Fruit fly (Drosophila melanogaster) whole organism, embryonic: ENCODE results near the gene Pka-C1.
A peak's percentile ranks its signal among the peaks of the same experiment; 100 is the strongest.

Experiments used
- Aef1 ChIP-seq: fragments of 200-800 bp; sonication (Bioruptor generic); IDR thresholded peaks from 3 replicates; pipeline ENCODE4 v1.3.6; 2022; ENCODE audit warnings: missing biosample characterization, missing genetic modification characterization
- Atf6 ChIP-seq: fragments of 200-800 bp; sonication (Bioruptor generic); IDR thresholded peaks from 2 replicates; pipeline ENCODE4 v1.3.6; 2022; ENCODE audit warnings: missing biosample characterization, missing genetic modification characterization
- CG10431 ChIP-seq: fragments of 200-800 bp; sonication (Bioruptor generic); optimal IDR thresholded peaks from 3 replicates; lab custom pipeline; 2018; ENCODE audit warnings: missing biosample characterization, mild to moderate bottlenecking, missing genetic modification characterization
- CG12391 ChIP-seq: fragments of 200-800 bp; sonication (Bioruptor generic); optimal IDR thresholded peaks from 3 replicates; lab custom pipeline; 2018; ENCODE audit warnings: missing biosample characterization, mild to moderate bottlenecking, missing genetic modification characterization, moderate library complexity
- CG12659 ChIP-seq: fragments of 200-800 bp; sonication (Bioruptor generic); optimal IDR thresholded peaks from 3 replicates; lab custom pipeline; 2017; ENCODE audit warnings: mild to moderate bottlenecking, missing biosample characterization, missing genetic modification reagents, missing genetic modification characterization
- CG13424 ChIP-seq: fragments of 200-800 bp; sonication (Bioruptor generic); optimal IDR thresholded peaks from 2 replicates; lab custom pipeline; 2019; ENCODE audit warnings: missing biosample characterization, mild to moderate bottlenecking, missing genetic modification characterization, moderate library complexity
- CG13894 ChIP-seq: fragments of 200-800 bp; sonication (Bioruptor generic); optimal IDR thresholded peaks from 3 replicates; lab custom pipeline; 2018; ENCODE audit warnings: missing biosample characterization, mild to moderate bottlenecking, missing genetic modification characterization, moderate library complexity
- CG15011 ChIP-seq: fragments of 200-800 bp; sonication (Bioruptor generic); optimal IDR thresholded peaks from 3 replicates; lab custom pipeline; 2018; ENCODE audit warnings: missing biosample characterization, mild to moderate bottlenecking, missing genetic modification characterization
- CG15073 ChIP-seq: fragments of 200-800 bp; sonication (Bioruptor generic); optimal IDR thresholded peaks from 2 replicates; lab custom pipeline; 2016; ENCODE audit warnings: missing biosample characterization, missing genetic modification characterization
- CG15514 ChIP-seq: fragments of 200-800 bp; sonication (Bioruptor generic); optimal IDR thresholded peaks from 3 replicates; lab custom pipeline; 2017; ENCODE audit warnings: missing biosample characterization, missing genetic modification characterization, mild to moderate bottlenecking, moderate library complexity, missing genetic modification reagents
- CG2116 ChIP-seq: fragments of 200-800 bp; sonication (Bioruptor generic); optimal IDR thresholded peaks from 3 replicates; lab custom pipeline; 2018; ENCODE audit warnings: missing biosample characterization, mild to moderate bottlenecking, missing genetic modification characterization
- CG2875 ChIP-seq: fragments of 200-800 bp; sonication (Bioruptor generic); optimal IDR thresholded peaks from 2 replicates; lab custom pipeline; 2017; ENCODE audit warnings: missing biosample characterization, mild to moderate bottlenecking, missing genetic modification characterization, missing genetic modification reagents
- CG3163 ChIP-seq: fragments of 200-800 bp; sonication (Bioruptor generic); optimal IDR thresholded peaks from 3 replicates; lab custom pipeline; 2016; ENCODE audit warnings: missing biosample characterization, missing genetic modification characterization
- CG4328 ChIP-seq: fragments of 200-800 bp; sonication (Bioruptor generic); optimal IDR thresholded peaks from 3 replicates; lab custom pipeline; 2017; ENCODE audit warnings: missing biosample characterization, missing genetic modification reagents, missing genetic modification characterization
- CG4730 ChIP-seq: fragments of 200-800 bp; sonication (Bioruptor generic); IDR thresholded peaks from 2 replicates; pipeline ENCODE4 v1.3.6; 2022; ENCODE audit warnings: missing biosample characterization, missing genetic modification characterization
- CG7271 ChIP-seq: fragments of 200-800 bp; sonication (Bioruptor generic); optimal IDR thresholded peaks from 2 replicates; lab custom pipeline; 2018; ENCODE audit warnings: missing biosample characterization, mild to moderate bottlenecking, missing genetic modification characterization, moderate library complexity
- CG8924 ChIP-seq: fragments of 200-800 bp; optimal IDR thresholded peaks from 3 replicates; lab custom pipeline; 2019; ENCODE audit warnings: missing biosample characterization, mild to moderate bottlenecking, missing genetic modification characterization, moderate library complexity
- CG9609 ChIP-seq: fragments of 200-800 bp; sonication (Bioruptor generic); optimal IDR thresholded peaks from 3 replicates; lab custom pipeline; 2016; ENCODE audit warnings: missing biosample characterization, missing genetic modification characterization
- Camta ChIP-seq: fragments of 200-800 bp; sonication (Bioruptor generic); optimal IDR thresholded peaks from 2 replicates; lab custom pipeline; 2016; ENCODE audit warnings: missing biosample characterization, missing genetic modification characterization
- Deaf1 ChIP-seq: fragments of 200-800 bp; optimal IDR thresholded peaks from 3 replicates; lab custom pipeline; 2019; ENCODE audit warnings: missing biosample characterization, mild to moderate bottlenecking, missing genetic modification characterization, moderate library complexity
- Dek ChIP-seq: fragments of 200-800 bp; sonication (Bioruptor generic); optimal IDR thresholded peaks from 3 replicates; lab custom pipeline; 2019; ENCODE audit warnings: missing biosample characterization, mild to moderate bottlenecking, missing genetic modification characterization, moderate library complexity
- Doc3 ChIP-seq: fragments of 200-800 bp; sonication (Bioruptor generic); IDR thresholded peaks from 3 replicates; pipeline ENCODE4 v1.3.6; 2022; ENCODE audit warnings: missing biosample characterization, missing genetic modification characterization; ENCODE audit not compliant: partially characterized antibody
- Jarid2 ChIP-seq: fragments of 200-800 bp; sonication (Bioruptor generic); optimal IDR thresholded peaks from 3 replicates; lab custom pipeline; 2017; ENCODE audit warnings: mild to moderate bottlenecking, missing biosample characterization, missing genetic modification reagents, missing genetic modification characterization
- Med ChIP-seq: fragments of 200-800 bp; sonication (Bioruptor generic); peaks from one replicate; lab custom pipeline; 2016; ENCODE audit warnings: missing biosample characterization, missing genetic modification characterization, mild to moderate bottlenecking, inconsistent platforms, moderate library complexity
- Oli ChIP-seq: fragments of 200-800 bp; sonication (Bioruptor generic); optimal IDR thresholded peaks from 2 replicates; lab custom pipeline; 2018; ENCODE audit warnings: missing biosample characterization, mild to moderate bottlenecking, missing genetic modification characterization, moderate library complexity
- Pdp1 ChIP-seq, 2 experiments: fragments of 200-800 bp; sonication (Bioruptor generic); optimal IDR thresholded peaks; 3 replicates each; lab custom pipeline; 2016; ENCODE audit warnings: missing biosample characterization in 2 of 2, missing genetic modification characterization in 2 of 2, mild to moderate bottlenecking in 1 of 2, moderate library complexity in 1 of 2
- Sry-δ ChIP-seq: fragments of 200-800 bp; sonication (Bioruptor generic); optimal IDR thresholded peaks from 2 replicates; lab custom pipeline; 2016; ENCODE audit warnings: missing biosample characterization, missing genetic modification characterization
- Trl ChIP-seq, 3 experiments: fragments of >200 bp in 2 of 3; fragments of 200-800 bp in 1 of 3; sonication (Bioruptor generic) in 1 of 3; optimal IDR thresholded peaks; 2 replicates in 1 of 3; 3 replicates in 2 of 3; lab custom pipeline; 2016 to 2017; ENCODE audit warnings: missing biosample characterization in 1 of 3, missing genetic modification characterization in 1 of 3
- ab ChIP-seq: fragments of 200-800 bp; sonication (Bioruptor generic); optimal IDR thresholded peaks from 2 replicates; lab custom pipeline; 2016; ENCODE audit warnings: missing biosample characterization, missing genetic modification characterization
- abd-A ChIP-seq: fragments of 200-800 bp; sonication (Bioruptor generic); optimal IDR thresholded peaks from 3 replicates; lab custom pipeline; 2019; ENCODE audit warnings: missing biosample characterization, mild to moderate bottlenecking, missing genetic modification characterization, moderate library complexity
- aop ChIP-seq: fragments of 200-800 bp; sonication (Bioruptor generic); IDR thresholded peaks from 2 replicates; pipeline ENCODE4 v1.3.6; 2022; ENCODE audit warnings: missing biosample characterization, missing genetic modification characterization
- ap ChIP-seq: fragments of 200-800 bp; sonication (Bioruptor generic); IDR thresholded peaks from 2 replicates; pipeline ENCODE4 v1.3.6; 2022; ENCODE audit warnings: missing biosample characterization, missing genetic modification characterization
- bcd ChIP-seq: fragments of 200-800 bp; sonication (Bioruptor generic); optimal IDR thresholded peaks from 2 replicates; lab custom pipeline; 2017; ENCODE audit warnings: missing biosample characterization, mild to moderate bottlenecking, missing genetic modification characterization
- chm ChIP-seq: fragments of 200-800 bp; sonication (Bioruptor generic); IDR thresholded peaks from 2 replicates; pipeline ENCODE4 v1.3.6; 2022; ENCODE audit warnings: missing biosample characterization, missing genetic modification characterization
- cwo ChIP-seq: fragments of 200-800 bp; sonication (Bioruptor generic); optimal IDR thresholded peaks from 3 replicates; lab custom pipeline; 2017; ENCODE audit warnings: missing biosample characterization, missing genetic modification characterization, mild to moderate bottlenecking, moderate library complexity, missing genetic modification reagents
- her ChIP-seq: fragments of 200-800 bp; sonication (Bioruptor generic); optimal IDR thresholded peaks from 2 replicates; lab custom pipeline; 2016; ENCODE audit warnings: missing biosample characterization, missing genetic modification characterization
- klu ChIP-seq: fragments of 200-800 bp; sonication (Bioruptor generic); IDR thresholded peaks from 2 replicates; pipeline ENCODE4 v1.3.6; 2022; ENCODE audit warnings: missing biosample characterization, missing genetic modification characterization
- lola ChIP-seq, 3 experiments: fragments of >200 bp in 2 of 3; fragments of 200-800 bp in 1 of 3; sonication (Bioruptor generic) in 1 of 3; optimal IDR thresholded peaks; 2 replicates each; lab custom pipeline; 2017 to 2019; ENCODE audit warnings: missing biosample characterization in 3 of 3, missing genetic modification characterization in 3 of 3, mild to moderate bottlenecking in 1 of 3, moderate library complexity in 1 of 3
- mld ChIP-seq: fragments of 200-800 bp; sonication (Bioruptor generic); IDR thresholded peaks from 3 replicates; pipeline ENCODE4 v1.3.6; 2022; ENCODE audit warnings: missing biosample characterization, missing genetic modification characterization; ENCODE audit not compliant: partially characterized antibody
- oc ChIP-seq: fragments of 200-800 bp; sonication (Bioruptor generic); optimal IDR thresholded peaks from 2 replicates; lab custom pipeline; 2018; ENCODE audit warnings: missing biosample characterization, mild to moderate bottlenecking, missing genetic modification characterization, moderate library complexity
- pan ChIP-seq, 4 experiments: fragments of >200 bp in 3 of 4; fragments of 200-800 bp in 1 of 4; sonication (Bioruptor generic) in 1 of 4; optimal IDR thresholded peaks in 3 of 4; IDR thresholded peaks in 1 of 4; 2 replicates each; pipeline versions ENCODE4 v1.3.6 to Lab custom; 2017 to 2022; ENCODE audit warnings: missing biosample characterization in 2 of 4, missing genetic modification characterization in 2 of 4, mixed read lengths in 1 of 4
- pb ChIP-seq: fragments of 200-800 bp; sonication (Bioruptor generic); optimal IDR thresholded peaks from 3 replicates; lab custom pipeline; 2016; ENCODE audit warnings: missing biosample characterization, missing genetic modification characterization
- prd ChIP-seq, 3 experiments: fragments of >200 bp in 2 of 3; fragments of 200-800 bp in 1 of 3; sonication (Bioruptor generic) in 1 of 3; optimal IDR thresholded peaks in 2 of 3; IDR thresholded peaks in 1 of 3; 2 replicates in 2 of 3; 3 replicates in 1 of 3; pipeline versions ENCODE4 v1.3.6 to Lab custom; 2017 to 2022; ENCODE audit warnings: missing biosample characterization in 1 of 3, missing genetic modification characterization in 1 of 3
- sob ChIP-seq: fragments of 200-800 bp; sonication (Bioruptor generic); IDR thresholded peaks from 2 replicates; pipeline ENCODE4 v1.3.6; 2022; ENCODE audit warnings: missing biosample characterization, missing genetic modification characterization
- twi ChIP-seq: fragments of 200-800 bp; optimal IDR thresholded peaks from 2 replicates; lab custom pipeline; 2019; ENCODE audit warnings: missing biosample characterization, mild to moderate bottlenecking, missing genetic modification characterization, moderate library complexity
- tx ChIP-seq: fragments of 200-800 bp; sonication (Bioruptor generic); optimal IDR thresholded peaks from 2 replicates; lab custom pipeline; 2016; ENCODE audit warnings: missing biosample characterization, missing genetic modification characterization
- vfl ChIP-seq: fragments of 200-800 bp; sonication (Bioruptor generic); optimal IDR thresholded peaks from 2 replicates; lab custom pipeline; 2016; ENCODE audit warnings: missing biosample characterization, missing genetic modification characterization
- z ChIP-seq: fragments of 200-800 bp; sonication (Bioruptor generic); IDR thresholded peaks from 3 replicates; pipeline ENCODE4 v1.3.6; 2022; ENCODE audit warnings: missing biosample characterization, missing genetic modification characterization

Pka-C1 gene

dm6 chr2L:9660516-9660920 lies 38.6 kb downstream of the Pka-C1 start (continued):
- TF ChIP-seq Doc3 (GFP tag; lab: Robert Waterston, UW) (no peak), klu (peak; percentile 67; the same call in 1 of the 2 replicates), CG15073 (no peak), tx (GFP tag; lab: Kevin White, UChicago) (peak; percentile 34), her (no peak), Camta (peak; percentile 6), CG4730 (peak; percentile 39; the same call in 1 of the 2 replicates), Atf6 (peak; percentile 83), CG2875 (GFP tag; lab: Kevin White, UChicago) (peak; percentile 20), prd (optimal IDR thresholded peaks at IDR 0.05; lab: Kevin White, UChicago) (no peak), prd (GFP tag; IDR thresholded peaks at IDR 0.05; lab: Robert Waterston, UW) (peak; percentile 78), CG10431 (GFP tag; lab: Kevin White, UChicago) (no peak), CG7271 (no peak), Oli (tag; lab: Kevin White, UChicago) (peak; percentile 77), mld (GFP tag; lab: Robert Waterston, UW) (no peak), CG13424 (tag; lab: Kevin White, UChicago) (peak; percentile 81), cwo (GFP tag; lab: Kevin White, UChicago) (peak; percentile 83), Pdp1 (GFP tag; optimal IDR thresholded peaks at IDR 0.05; lab: Kevin White, UChicago) (peak in 1 of 2 experiments; percentile 37), CG3163 (GFP tag; lab: Kevin White, UChicago) (peak; percentile 9), bcd (GFP tag; lab: Kevin White, UChicago) (peak; percentile 80), Deaf1 (tag; lab: Kevin White, UChicago) (peak; percentile 63), CG12391 (peak; percentile 71), CG8924 (peak; percentile 75), Jarid2 (GFP tag; lab: Kevin White, UChicago) (peak; percentile 37), aop (no peak), Trl (optimal IDR thresholded peaks at IDR 0.05; lab: Kevin White, UChicago) (no peak), Trl (GFP tag; optimal IDR thresholded peaks at IDR 0.05; lab: Kevin White, UChicago) (no peak), CG12659 (GFP tag; lab: Kevin White, UChicago) (peak; percentile 84), lola (GFP tag; optimal IDR thresholded peaks at IDR 0.05; lab: Kevin White, UChicago) (no peak), CG2116 (GFP tag; lab: Kevin White, UChicago) (no peak), Dek (peak; percentile 78), z (no peak), pb (GFP tag; lab: Kevin White, UChicago) (peak; percentile 2), Aef1 (GFP tag; lab: Robert Waterston, UW) (peak; percentile 70), CG9609 (peak; percentile 44), CG4328 (GFP tag; lab: Kevin White, UChicago) (peak; percentile 51), abd-A (tag; lab: Kevin White, UChicago) (peak; percentile 36), ab (GFP tag; lab: Kevin White, UChicago) (no peak), oc (peak; percentile 48), pan (optimal IDR thresholded peaks at IDR 0.05; lab: Kevin White, UChicago) (no peak), pan (GFP tag; optimal IDR thresholded peaks at IDR 0.05 in 1 of 2, IDR thresholded peaks at IDR 0.05 in 1 of 2) (peak in 1 of 2 experiments; percentile 65), CG13894 (tag; lab: Kevin White, UChicago) (peak; percentile 74), CG15514 (peak; percentile 71), sob (peak; percentile 79), ap (GFP tag; lab: Robert Waterston, UW) (peak; percentile 34; the same call in 1 of the 2 replicates), chm (GFP tag; lab: Robert Waterston, UW) (0 out of 2 replicates have a peak, but pooled peaks have one; percentile 48), Sry-δ (GFP tag; lab: Kevin White, UChicago) (no peak), vfl (GFP tag; lab: Kevin White, UChicago) (peak; percentile 39), Med (GFP tag; lab: Kevin White, UChicago) (peak; percentile 92), twi (tag; lab: Kevin White, UChicago) (no peak), CG15011 (peak; percentile 71)
